Worm (Caenorhabditis elegans) whole organism, early embryonic: Measurements from ENCODE around the gene F53A2.3.

ENCODE experiments used
- F13C5.2 ChIP-seq: sonication (generic microtip); optimal IDR thresholded peaks from 2 replicates; lab custom pipeline; 2017; ENCODE audit warnings: mild to moderate bottlenecking, missing genetic modification characterization, inconsistent platforms, missing compliant biosample characterization
- aly-1 ChIP-seq: sonication (generic microtip); optimal IDR thresholded peaks from 2 replicates; lab custom pipeline; 2016; ENCODE audit warnings: missing genetic modification characterization, missing compliant biosample characterization
- ama-1 ChIP-seq: fragments of 150-350 bp; optimal IDR thresholded peaks from 2 replicates; lab custom pipeline; 2014
- ceh-36 ChIP-seq: sonication (generic microtip); optimal IDR thresholded peaks from 2 replicates; lab custom pipeline; 2016; ENCODE audit warnings: missing genetic modification characterization, inconsistent platforms, missing compliant biosample characterization
- ets-7 ChIP-seq: sonication (generic microtip); optimal IDR thresholded peaks from 2 replicates; lab custom pipeline; 2016; ENCODE audit warnings: missing genotype, missing genetic modification characterization, missing compliant biosample characterization
- flt-1 ChIP-seq: fragments of 200-800 bp; sonication (Bioruptor generic); IDR thresholded peaks from 2 replicates; pipeline ENCODE4 v1.3.6; 2022; ENCODE audit warnings: missing genetic modification characterization, missing compliant biosample characterization
- hmbx-1 ChIP-seq: sonication (generic microtip); optimal IDR thresholded peaks from 2 replicates; lab custom pipeline; 2016; ENCODE audit warnings: mild to moderate bottlenecking, missing genetic modification characterization, missing compliant biosample characterization
- hmg-4 ChIP-seq: fragments of 200-800 bp; sonication (Bioruptor generic); optimal IDR thresholded peaks from 2 replicates; lab custom pipeline; 2018; ENCODE audit warnings: mild to moderate bottlenecking, missing genetic modification characterization, missing compliant biosample characterization
- hnd-1 ChIP-seq: sonication (generic microtip); optimal IDR thresholded peaks from 2 replicates; lab custom pipeline; 2016; ENCODE audit warnings: missing genetic modification characterization, missing compliant biosample characterization
- pes-1 ChIP-seq: fragments of 200-800 bp; sonication (Bioruptor generic); IDR thresholded peaks from 2 replicates; pipeline ENCODE4 v1.3.6; 2022; ENCODE audit warnings: missing genetic modification reagents, missing genetic modification characterization, missing compliant biosample characterization
- scrt-1 ChIP-seq: fragments of 200-800 bp; sonication (Bioruptor generic); IDR thresholded peaks from 2 replicates; pipeline ENCODE4 v1.3.6; 2022; ENCODE audit warnings: missing genetic modification characterization, missing compliant biosample characterization
- sea-1 ChIP-seq: fragments of 200-800 bp; sonication (Bioruptor generic); conservative IDR thresholded peaks from 2 replicates; pipeline ENCODE4 v1.3.6; 2022; ENCODE audit warnings: missing genetic modification characterization, missing compliant biosample characterization
- tbx-11 ChIP-seq: fragments of 200-800 bp; sonication (Bioruptor generic); IDR thresholded peaks from 2 replicates; pipeline ENCODE4 v1.3.6; 2022; ENCODE audit warnings: missing genetic modification characterization, missing compliant biosample characterization
- tbx-37 ChIP-seq: fragments of 200-800 bp; sonication (Bioruptor generic); conservative IDR thresholded peaks from 2 replicates; pipeline ENCODE4 v1.3.6; 2022; ENCODE audit warnings: missing genetic modification reagents, missing genetic modification characterization, missing compliant biosample characterization

DNA sequence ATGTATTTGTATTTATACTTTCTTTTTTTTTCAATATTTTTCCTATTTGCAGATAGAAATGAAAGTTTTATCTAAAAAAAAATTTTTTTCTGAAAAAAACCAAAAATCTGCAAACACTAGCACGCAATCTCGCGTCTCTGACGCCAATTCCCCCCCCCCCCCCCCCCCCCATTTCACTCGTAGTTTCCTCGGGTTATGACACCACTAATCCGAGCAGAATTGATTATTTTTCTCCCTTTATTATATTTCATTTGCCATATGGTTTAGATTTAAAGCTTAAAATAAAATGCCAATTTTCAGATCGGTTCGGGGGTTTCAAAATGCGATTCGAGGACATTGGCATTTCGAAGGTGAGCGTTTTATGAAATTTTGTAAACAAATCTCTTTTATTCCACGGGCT, 7.2 kb upstream of the F53A2.3 start, which contains the start of gene mtm-6:
- TF ChIP-seq F13C5.2 (no peak), ama-1 (lab: Kevin White, UChicago) (no peak), ceh-36 (tag; lab: Kevin White, UChicago) (no peak), ets-7 (tag; lab: Kevin White, UChicago) (no peak), hmbx-1 (no peak), tbx-37 (no peak), sea-1 (GFP tag; lab: Robert Waterston, UW) (no peak), hnd-1 (tag; lab: Kevin White, UChicago) (no peak), tbx-11 (GFP tag; lab: Robert Waterston, UW) (no peak), scrt-1 (no peak), flt-1 (no peak), aly-1 (tag; lab: Kevin White, UChicago) (no peak), pes-1 (GFP tag; lab: Robert Waterston, UW) (no peak), hmg-4 (GFP tag; lab: Kevin White, UChicago) (no peak)
